Worm (Caenorhabditis elegans): ENCODE data around the gene F08H9.4.

Gene F08H9.4

DNA sequence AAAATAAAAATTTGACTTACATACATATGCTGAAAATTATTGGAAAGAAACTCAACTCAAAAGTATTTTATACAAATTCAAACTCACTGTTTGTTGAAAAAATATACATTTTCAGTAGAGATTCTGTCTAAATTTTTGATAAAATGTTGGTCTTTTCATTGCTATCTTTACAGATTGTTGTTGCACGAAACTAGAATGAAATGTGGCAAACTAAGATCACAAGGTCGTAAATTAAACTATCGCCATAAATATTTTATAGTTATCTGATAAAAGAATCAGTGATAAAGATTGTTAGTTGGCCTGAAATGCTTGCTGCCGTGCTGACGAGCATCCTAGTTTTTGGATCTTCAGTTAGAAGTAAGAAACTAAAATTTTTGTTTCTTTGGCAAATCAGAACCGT is 14.8 kb upstream of the F08H9.4 start, which contains the start of gene clec-55:
TSS of gene clec-55 (plus strand) at position 301 of the 400 bp plus-strand sequence.
- TF ChIP-seq ceh-62 (tag; optimal IDR thresholded peaks at IDR 0.05), result no peak
- TF ChIP-seq pqm-1 (tag; optimal IDR thresholded peaks at IDR 0.05), result no peak
- TF ChIP-seq ZK546.5 (tag; optimal IDR thresholded peaks at IDR 0.05), result no peak
- TF ChIP-seq mxl-3 (GFP tag; optimal IDR thresholded peaks at IDR 0.05), result no peak
- TF ChIP-seq attf-4 (tag; optimal IDR thresholded peaks at IDR 0.05), result no peak

DNA sequence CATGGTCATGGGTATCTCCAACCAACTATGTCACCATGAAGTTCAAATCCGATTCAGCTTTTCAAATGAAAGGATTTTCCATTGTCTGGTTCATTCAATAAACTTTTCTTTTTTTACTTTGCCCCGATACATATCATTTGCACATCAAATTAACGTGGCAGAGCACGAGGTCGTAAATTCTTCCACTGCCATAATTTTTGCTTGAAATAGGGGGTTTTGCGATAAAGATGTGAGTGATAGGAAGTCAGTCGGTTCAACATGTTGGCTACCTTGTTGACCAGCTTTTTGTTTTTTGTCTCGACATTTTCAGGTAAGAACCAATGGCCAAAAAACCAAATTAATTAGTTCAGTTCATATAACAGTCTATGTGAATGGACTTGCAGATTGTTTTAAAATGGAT is 12.5 kb upstream of the F08H9.4 start, which contains the start of gene clec-54:
TSS of gene clec-54 (plus strand) at position 224 of the 400 bp plus-strand sequence.
- TF ChIP-seq ZK546.5 (tag; optimal IDR thresholded peaks at IDR 0.05) (no peak), tra-1 (GFP tag; IDR thresholded peaks at IDR 0.05) (0 out of 2 replicates have a peak, but pooled peaks have one; percentile 27), hlh-11 (tag; optimal IDR thresholded peaks at IDR 0.05) (peak; percentile 17), dve-1 (tag; optimal IDR thresholded peaks at IDR 0.05; ENCODE audit: insufficient read depth) (peak; percentile 12), vab-7 (GFP tag; IDR thresholded peaks at IDR 0.05) (no peak), nhr-28 (tag; optimal IDR thresholded peaks at IDR 0.05) (peak; percentile 18), unc-62 (GFP tag; optimal IDR thresholded peaks at IDR 0.05 in 1 of 2) (peak in 1 of 2 experiments; percentile 43), unc-62 (tag; optimal IDR thresholded peaks at IDR 0.05) (no peak), dmd-6 (GFP tag; IDR thresholded peaks at IDR 0.05) (peak; percentile 49; the same call in 1 of the 2 replicates), daf-16 (GFP tag; optimal IDR thresholded peaks at IDR 0.05) (no peak), daf-16 (tag; optimal IDR thresholded peaks at IDR 0.05) (peak; percentile 37)

DNA sequence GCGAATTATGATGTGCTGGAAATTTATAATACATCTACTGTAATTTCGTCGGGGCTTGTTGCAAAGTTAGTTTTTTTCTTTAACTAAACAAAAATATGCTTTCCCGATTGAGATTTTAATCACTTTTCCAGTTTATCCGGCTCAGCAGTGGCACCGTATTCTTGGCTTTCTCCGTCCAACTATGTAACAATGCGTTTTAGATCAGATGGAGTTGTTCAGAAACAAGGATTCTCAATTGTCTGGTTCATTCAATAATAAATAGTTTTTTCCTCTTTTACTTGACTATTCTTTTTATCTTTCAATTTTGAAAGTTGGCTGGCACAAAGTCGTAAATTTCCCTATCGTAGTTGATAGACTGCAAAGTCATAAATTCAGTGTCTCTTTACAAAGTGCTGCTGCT is 9.9 kb upstream of the F08H9.4 start, which contains the start of gene clec-56:
TSS of gene clec-56 (plus strand) at position 301 of the 400 bp plus-strand sequence.
- no peak for TF ChIP-seq nhr-10 (tag; optimal IDR thresholded peaks at IDR 0.05)
- 0 out of 2 replicates have a peak, but pooled peaks have one; percentile 18 for TF ChIP-seq ceh-20 (GFP tag; IDR thresholded peaks at IDR 0.05)
- TF ChIP-seq hlh-11 (tag; optimal IDR thresholded peaks at IDR 0.05), result peak; percentile 2
- TF ChIP-seq nhr-28 (tag; optimal IDR thresholded peaks at IDR 0.05), result peak; percentile 36
- peak; percentile 35 for TF ChIP-seq pqm-1 (tag; optimal IDR thresholded peaks at IDR 0.05)

ce11 chrV:14472229-14472628 is 8.0 kb upstream of the F08H9.4 start, which contains the start of gene clec-227:
clec-227 (plus strand) TSS chrV:14472529.
- TF ChIP-seq F26F4.8 (GFP tag; conservative IDR thresholded peaks at IDR 0.05), result no peak
- peak; percentile 37 for TF ChIP-seq nhr-28 (tag; optimal IDR thresholded peaks at IDR 0.05)
- no peak for TF ChIP-seq lin-29 (GFP tag; IDR thresholded peaks at IDR 0.05)

DNA sequence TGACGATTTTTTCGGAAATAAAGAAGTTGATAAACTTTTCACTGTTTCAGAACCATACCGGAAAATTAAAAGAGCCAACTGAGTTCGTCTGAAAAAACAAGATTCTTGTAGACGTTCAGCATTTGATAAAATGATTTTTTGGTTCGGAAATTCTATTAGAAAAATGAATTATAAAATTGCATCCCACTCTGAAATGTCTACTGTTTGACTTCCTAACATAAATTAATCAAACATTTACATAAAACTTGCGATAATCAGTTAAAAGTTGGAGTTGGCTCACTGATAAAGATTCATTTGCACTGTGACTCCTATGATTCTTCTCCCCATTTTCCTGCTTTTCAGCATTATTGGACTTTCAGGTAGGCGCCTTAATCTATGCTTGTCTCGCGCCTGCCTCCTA is 4.7 kb upstream of the F08H9.4 start, which contains the start of gene clec-57:
TSS of gene clec-57 (plus strand) at position 301 of the 400 bp plus-strand sequence.
- TF ChIP-seq snpc-4 (tag; optimal IDR thresholded peaks at IDR 0.05) (no peak), unc-62 (GFP tag; optimal IDR thresholded peaks at IDR 0.05 in 1 of 2) (peak in 1 of 2 experiments; percentile 88), unc-62 (tag; optimal IDR thresholded peaks at IDR 0.05) (no peak)

DNA sequence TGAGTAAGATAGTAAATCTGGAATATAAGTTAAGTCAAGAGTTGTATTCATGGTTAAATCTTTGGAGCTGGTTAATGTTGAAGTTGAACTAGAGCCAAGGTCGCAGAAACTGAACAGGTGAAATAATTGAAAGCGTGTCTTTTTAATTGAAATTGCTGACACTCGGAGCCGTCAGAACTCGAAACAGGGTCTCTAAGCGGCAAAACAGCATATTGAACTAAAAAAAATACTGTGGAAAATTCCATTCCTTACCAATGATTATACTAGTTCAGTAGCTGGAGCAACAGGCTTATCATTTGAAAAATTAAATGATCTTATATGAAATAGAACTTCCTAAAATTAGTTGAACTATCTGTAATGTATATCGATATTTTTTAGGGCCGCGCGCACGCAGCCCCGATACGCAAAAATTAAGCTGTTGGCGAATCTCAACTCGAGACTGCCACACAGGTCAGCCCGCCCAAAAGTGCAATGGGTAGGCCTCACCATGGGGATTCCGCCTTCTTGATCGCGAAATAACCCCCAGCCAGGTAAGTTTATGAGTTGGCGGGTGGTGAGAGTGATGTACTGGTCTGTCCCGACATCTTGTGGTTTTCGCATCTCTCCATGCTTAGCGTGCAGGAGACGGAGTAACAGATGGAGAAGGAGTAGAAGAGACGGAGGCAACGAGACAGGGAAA is 4.1 kb upstream of the F08H9.4 start, which contains the start of gene srz-97:
TSS of gene srz-97 (minus strand) at position 51 of the 679 bp plus-strand sequence.
- no peak for TF ChIP-seq dpl-1 (GFP tag; optimal IDR thresholded peaks at IDR 0.05)
- no peak for TF ChIP-seq Y5F2A.4 (GFP tag; optimal IDR thresholded peaks at IDR 0.05)
- TF ChIP-seq nhr-237 (tag; optimal IDR thresholded peaks at IDR 0.05), result no peak
- no peak for TF ChIP-seq lim-7 (GFP tag; IDR thresholded peaks at IDR 0.05)
- peak; percentile 65 for TF ChIP-seq F49E8.2 (tag; optimal IDR thresholded peaks at IDR 0.05; ENCODE audit: borderline replicate concordance)
- TF ChIP-seq skn-1 (tag; optimal IDR thresholded peaks at IDR 0.05), result no peak
- peak; percentile 25 for TF ChIP-seq hlh-30 (tag; optimal IDR thresholded peaks at IDR 0.05; ENCODE audit: insufficient read depth)
- TF ChIP-seq zfp-2 (tag; optimal IDR thresholded peaks at IDR 0.05), result no peak
- 0 out of 2 replicates have a peak, but pooled peaks have one; percentile 64 for TF ChIP-seq dmd-8 (GFP tag; IDR thresholded peaks at IDR 0.05)
- TF ChIP-seq sdz-12 (GFP tag; optimal IDR thresholded peaks at IDR 0.05), result no peak
- peak; percentile 33; the same call in 1 of the 2 replicates for TF ChIP-seq ctbp-1 (GFP tag; IDR thresholded peaks at IDR 0.05)
- peak; percentile 37 for TF ChIP-seq dmd-6 (GFP tag; IDR thresholded peaks at IDR 0.05)
- TF ChIP-seq F44E2.7 (GFP tag; IDR thresholded peaks at IDR 0.05), result no peak
- TF ChIP-seq aha-1 (tag), result peak; percentile 82
- no peak for TF ChIP-seq gei-8 (GFP tag; optimal IDR thresholded peaks at IDR 0.05)
- TF ChIP-seq lin-29 (GFP tag; IDR thresholded peaks at IDR 0.05), result no peak
- no peak for TF ChIP-seq T20F7.1 (GFP tag; optimal IDR thresholded peaks at IDR 0.05)
- TF ChIP-seq aly-2 (tag; optimal IDR thresholded peaks at IDR 0.05), result no peak
- peak; percentile 40 for TF ChIP-seq tra-1 (GFP tag; IDR thresholded peaks at IDR 0.05)
- TF ChIP-seq tag-97 (GFP tag; IDR thresholded peaks at IDR 0.05), result no peak
- peak; percentile 58 for TF ChIP-seq unc-130 (GFP tag; optimal IDR thresholded peaks at IDR 0.05)
- no peak for TF ChIP-seq daf-8 (GFP tag; IDR thresholded peaks at IDR 0.05)
- no peak for TF ChIP-seq spr-3 (GFP tag; optimal IDR thresholded peaks at IDR 0.05)
